Fruit fly (Drosophila melanogaster): ENCODE measurements around the gene CG44085.

Gene CG44085

DNA sequence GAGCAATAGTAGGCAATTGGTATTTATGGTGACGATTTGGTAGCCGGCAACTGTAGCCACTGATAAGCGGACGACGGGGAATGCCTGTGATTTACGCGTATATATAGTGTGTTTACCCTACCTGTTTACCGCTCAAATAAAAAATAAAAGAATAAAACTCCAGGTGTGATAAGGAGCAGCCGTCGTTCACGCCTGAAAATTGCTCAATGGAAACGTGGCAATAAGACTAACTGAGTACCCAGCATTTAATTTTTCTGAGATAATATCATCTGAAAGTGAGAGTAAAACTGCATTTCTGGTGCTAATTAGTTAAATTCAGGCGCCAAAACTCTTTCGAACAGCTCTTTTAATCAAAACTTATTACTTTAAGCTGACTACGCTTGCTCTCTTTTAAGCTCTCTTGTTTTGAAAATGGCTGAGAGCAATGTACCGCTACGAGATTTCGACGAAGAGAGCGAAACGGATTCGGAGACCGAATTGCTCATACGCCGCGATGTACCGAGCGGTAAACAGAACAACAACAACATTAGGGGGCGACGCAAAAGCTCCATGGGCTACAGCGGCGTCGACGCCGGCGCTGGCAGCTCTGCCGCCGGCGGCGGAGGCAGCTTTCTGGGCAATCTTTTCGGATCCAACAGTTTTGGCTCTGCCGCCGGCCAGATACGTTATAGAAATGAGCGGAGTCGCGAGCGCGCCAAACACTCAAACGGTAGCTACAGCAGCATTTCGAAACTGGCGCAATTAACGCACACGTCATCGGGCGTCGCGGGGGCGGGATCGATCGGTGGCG lies 29.7 kb downstream of the CG44085 start (continued):
- TF ChIP-seq CG10267 (tag; optimal IDR thresholded peaks at IDR 0.05): no peak
- peak; percentile 21 for TF ChIP-seq shn (GFP tag; optimal IDR thresholded peaks at IDR 0.05)
- TF ChIP-seq CG17361 (GFP tag; IDR thresholded peaks at IDR 0.05): 0 out of 3 replicates have a peak, but pooled peaks have one; percentile 21
- peak; percentile 57 for TF ChIP-seq kay (GFP tag; optimal IDR thresholded peaks at IDR 0.05)
- no peak for TF ChIP-seq CG14667 (GFP tag; IDR thresholded peaks at IDR 0.05)
- TF ChIP-seq CG4282 (GFP tag; optimal IDR thresholded peaks at IDR 0.05): no peak
- peak; percentile 100 for TF ChIP-seq Adf1 (GFP tag; IDR thresholded peaks at IDR 0.05)
- TF ChIP-seq CG2678 (tag; optimal IDR thresholded peaks at IDR 0.05): peak; percentile 92
- no peak for TF ChIP-seq CG8290 (GFP tag; optimal IDR thresholded peaks at IDR 0.05)
- peak in 1 of 2 experiments; percentile 96 for TF ChIP-seq CG8290 (tag; optimal IDR thresholded peaks at IDR 0.05)
- no peak for TF ChIP-seq cas (GFP tag; IDR thresholded peaks at IDR 0.05)
- no peak for TF ChIP-seq emc (GFP tag; optimal IDR thresholded peaks at IDR 0.05)
- TF ChIP-seq CG30431 (GFP tag; optimal IDR thresholded peaks at IDR 0.05): peak; percentile 6
- no peak for TF ChIP-seq CG15073 (GFP tag; optimal IDR thresholded peaks at IDR 0.05)
- no peak for TF ChIP-seq hb (GFP tag; IDR thresholded peaks at IDR 0.05; ENCODE audit: partially characterized antibody)
- peak; percentile 33 for TF ChIP-seq CG9437 (GFP tag; optimal IDR thresholded peaks at IDR 0.05)
- TF ChIP-seq CG12299 (tag; optimal IDR thresholded peaks at IDR 0.05): peak; percentile 77
- peak; percentile 89 for TF ChIP-seq BtbVII (GFP tag; optimal IDR thresholded peaks at IDR 0.05)
- TF ChIP-seq CG10321 (GFP tag; IDR thresholded peaks at IDR 0.05): peak; percentile 67; the same call in 1 of the 2 replicates
- peak; percentile 50 for TF ChIP-seq en (GFP tag; optimal IDR thresholded peaks at IDR 0.05)
- 0 out of 3 replicates have a peak, but pooled peaks have one; percentile 33 for TF ChIP-seq CG7357 (GFP tag; IDR thresholded peaks at IDR 0.05)
- TF ChIP-seq nerfin-2 (GFP tag; IDR thresholded peaks at IDR 0.05; ENCODE audit: partially characterized antibody): no peak
- TF ChIP-seq croc (GFP tag; conservative IDR thresholded peaks at IDR 0.05): no peak
- peak; percentile 88 for TF ChIP-seq HHEX (GFP tag; optimal IDR thresholded peaks at IDR 0.05)
- TF ChIP-seq Dfd (GFP tag; optimal IDR thresholded peaks at IDR 0.05): no peak
- peak; percentile 61 for TF ChIP-seq bcd (GFP tag; optimal IDR thresholded peaks at IDR 0.05)
- TF ChIP-seq NfI (GFP tag; optimal IDR thresholded peaks at IDR 0.05): peak; percentile 72
- TF ChIP-seq sim (GFP tag; IDR thresholded peaks at IDR 0.05): peak; percentile 75; the same call in 1 of the 2 replicates
- TF ChIP-seq CG11696 (GFP tag; IDR thresholded peaks at IDR 0.05): peak; percentile 66
- TF ChIP-seq Hr39 (optimal IDR thresholded peaks at IDR 0.05): no peak
- no peak; the same call in 1 of the 2 replicates for TF ChIP-seq chm (GFP tag; IDR thresholded peaks at IDR 0.05)
- TF ChIP-seq CG13287 (GFP tag; IDR thresholded peaks at IDR 0.05; ENCODE audit: partially characterized antibody): peak; percentile 70
- TF ChIP-seq Dek (tag; optimal IDR thresholded peaks at IDR 0.05): peak; percentile 80
- TF ChIP-seq CG15269 (tag; optimal IDR thresholded peaks at IDR 0.05): peak; percentile 85
- no peak for TF ChIP-seq CG4404 (GFP tag; IDR thresholded peaks at IDR 0.05)
- TF ChIP-seq aop (GFP tag; IDR thresholded peaks at IDR 0.05): no peak
- peak; percentile 50 for TF ChIP-seq CG8388 (GFP tag; optimal IDR thresholded peaks at IDR 0.05)
- TF ChIP-seq CG11504 (tag; optimal IDR thresholded peaks at IDR 0.05): peak; percentile 73
- TF ChIP-seq CG14860 (GFP tag; IDR thresholded peaks at IDR 0.05; ENCODE audit: partially characterized antibody): no peak
- TF ChIP-seq vfl (GFP tag; optimal IDR thresholded peaks at IDR 0.05): no peak
- TF ChIP-seq CG5953 (GFP tag; IDR thresholded peaks at IDR 0.05): peak; percentile 75
- TF ChIP-seq H15 (GFP tag; IDR thresholded peaks at IDR 0.05): no peak
- peak; percentile 55 for TF ChIP-seq CG7556 (GFP tag; optimal IDR thresholded peaks at IDR 0.05)
- TF ChIP-seq Atf3 (GFP tag; optimal IDR thresholded peaks at IDR 0.05): peak; percentile 50
- no peak for TF ChIP-seq lov (optimal IDR thresholded peaks at IDR 0.05)
- peak; percentile 66; the same call in 1 of the 3 replicates for TF ChIP-seq lov (GFP tag; IDR thresholded peaks at IDR 0.05)
- TF ChIP-seq CG10959 (GFP tag; IDR thresholded peaks at IDR 0.05): no peak; the same call in 1 of the 2 replicates
- TF ChIP-seq CG14441 (GFP tag; IDR thresholded peaks at IDR 0.05): peak; percentile 10; the same call in 1 of the 2 replicates
- TF ChIP-seq toy (GFP tag; IDR thresholded peaks at IDR 0.05): no peak; the same call in 1 of the 2 replicates
- peak; percentile 69 for TF ChIP-seq grau (tag; optimal IDR thresholded peaks at IDR 0.05)

All from whole organism, embryonic.